Worm (Caenorhabditis elegans) whole organism, late embryonic: ENCODE measurements around the gene C25G4.3.
A peak's percentile ranks its signal among the peaks of the same experiment; 100 is the strongest.

ENCODE experiments used
- C08G9.2 ChIP-seq: sonication (generic microtip); optimal IDR thresholded peaks from 2 replicates; lab custom pipeline; 2016; ENCODE audit warnings: mild to moderate bottlenecking, missing genetic modification characterization, moderate library complexity, missing compliant biosample characterization
- C38D4.7 ChIP-seq: fragments of 200-800 bp; sonication (Bioruptor generic); optimal IDR thresholded peaks from 2 replicates; lab custom pipeline; 2018; ENCODE audit warnings: mild to moderate bottlenecking, missing genetic modification characterization, moderate library complexity, missing compliant biosample characterization
- K02D7.2 ChIP-seq: sonication (generic microtip); optimal IDR thresholded peaks from 2 replicates; lab custom pipeline; 2017; ENCODE audit warnings: mild to moderate bottlenecking, missing genetic modification characterization, missing compliant biosample characterization
- K09A11.1 ChIP-seq: sonication (generic microtip); optimal IDR thresholded peaks from 2 replicates; lab custom pipeline; 2017; ENCODE audit warnings: antibody characterized with exemption, mild to moderate bottlenecking, missing genetic modification characterization, missing compliant biosample characterization; ENCODE audit not compliant: insufficient read depth
- Y22D7AL.16 ChIP-seq: sonication (generic microtip); optimal IDR thresholded peaks from 2 replicates; lab custom pipeline; 2016; ENCODE audit warnings: missing genetic modification characterization, missing compliant biosample characterization
- ceh-14 ChIP-seq: sonication (generic microtip); optimal IDR thresholded peaks from 2 replicates; lab custom pipeline; 2016; ENCODE audit warnings: missing genotype, missing genetic modification characterization, missing compliant biosample characterization
- ceh-24 ChIP-seq: sonication (generic microtip); optimal IDR thresholded peaks from 2 replicates; lab custom pipeline; 2016; ENCODE audit warnings: mild to moderate bottlenecking, missing genetic modification characterization, missing compliant biosample characterization
- ceh-30 ChIP-seq: fragments of 150-350 bp; optimal IDR thresholded peaks from 2 replicates; lab custom pipeline; 2014; ENCODE audit warnings: missing biosample characterization, missing genetic modification characterization
- ceh-31 ChIP-seq: sonication (generic microtip); optimal IDR thresholded peaks from 2 replicates; lab custom pipeline; 2016; ENCODE audit warnings: missing genetic modification characterization, missing compliant biosample characterization
- ceh-45 ChIP-seq: fragments of 200-800 bp; sonication (Bioruptor generic); IDR thresholded peaks from 2 replicates; pipeline ENCODE4 v1.3.6; 2022; ENCODE audit warnings: missing genetic modification reagents, missing genetic modification characterization, missing compliant biosample characterization
- ceh-48 ChIP-seq: sonication (generic microtip); optimal IDR thresholded peaks from 2 replicates; lab custom pipeline; 2016; ENCODE audit warnings: missing genetic modification characterization, inconsistent platforms, missing compliant biosample characterization
- ceh-9 ChIP-seq: sonication (generic microtip); optimal IDR thresholded peaks from 2 replicates; lab custom pipeline; 2016; ENCODE audit warnings: mild to moderate bottlenecking, missing genetic modification characterization, inconsistent platforms, missing compliant biosample characterization
- che-1 ChIP-seq: sonication (generic microtip); optimal IDR thresholded peaks from 2 replicates; lab custom pipeline; 2016; ENCODE audit warnings: mild to moderate bottlenecking, missing genetic modification characterization, missing compliant biosample characterization
- dmd-4 ChIP-seq: sonication (generic microtip); optimal IDR thresholded peaks from 2 replicates; lab custom pipeline; 2016; ENCODE audit warnings: borderline replicate concordance, missing genetic modification characterization, missing compliant biosample characterization
- elt-4 ChIP-seq: sonication (generic microtip); optimal IDR thresholded peaks from 2 replicates; lab custom pipeline; 2016; ENCODE audit warnings: missing genetic modification characterization, missing compliant biosample characterization
- ets-4 ChIP-seq: sonication (generic microtip); optimal IDR thresholded peaks from 2 replicates; lab custom pipeline; 2016; ENCODE audit warnings: missing genetic modification characterization, missing compliant biosample characterization
- fkh-10 ChIP-seq: fragments of 150-350 bp; optimal IDR thresholded peaks from 2 replicates; lab custom pipeline; 2014; ENCODE audit warnings: missing biosample characterization, missing genetic modification reagents, missing genetic modification characterization
- fkh-6 ChIP-seq: sonication (generic microtip); optimal IDR thresholded peaks from 2 replicates; lab custom pipeline; 2016; ENCODE audit warnings: missing genetic modification characterization, missing compliant biosample characterization
- hlh-30 ChIP-seq: sonication (generic microtip); optimal IDR thresholded peaks from 2 replicates; lab custom pipeline; 2017; ENCODE audit warnings: antibody characterized with exemption, missing genetic modification characterization, missing compliant biosample characterization; ENCODE audit not compliant: insufficient read depth
- hlh-6 ChIP-seq: sonication (generic microtip); optimal IDR thresholded peaks from 2 replicates; lab custom pipeline; 2016; ENCODE audit warnings: missing genotype, missing genetic modification characterization, missing compliant biosample characterization
- hlh-8 ChIP-seq: sonication (generic microtip); optimal IDR thresholded peaks from 2 replicates; lab custom pipeline; 2016; ENCODE audit warnings: missing genotype, missing genetic modification characterization, missing compliant biosample characterization
- lim-6 ChIP-seq: sonication (generic microtip); optimal IDR thresholded peaks from 2 replicates; lab custom pipeline; 2016; ENCODE audit warnings: missing genetic modification characterization, missing compliant biosample characterization
- lin-11 ChIP-seq: fragments of 200-800 bp; sonication (Bioruptor generic); optimal IDR thresholded peaks from 2 replicates; lab custom pipeline; 2018; ENCODE audit warnings: mild to moderate bottlenecking, missing genetic modification characterization, missing compliant biosample characterization
- madf-2 ChIP-seq: sonication (generic microtip); optimal IDR thresholded peaks from 2 replicates; lab custom pipeline; 2017; ENCODE audit warnings: missing genetic modification characterization, missing compliant biosample characterization
- mec-3 ChIP-seq: sonication (generic microtip); optimal IDR thresholded peaks from 2 replicates; lab custom pipeline; 2016; ENCODE audit warnings: borderline replicate concordance, missing genetic modification characterization, missing compliant biosample characterization
- nfya-1 ChIP-seq: sonication (generic microtip); optimal IDR thresholded peaks from 2 replicates; lab custom pipeline; 2017; ENCODE audit warnings: missing genetic modification characterization, mild to moderate bottlenecking, missing compliant biosample characterization, antibody characterized with exemption, moderate library complexity
- nhr-11 ChIP-seq: fragments of 150-350 bp; optimal IDR thresholded peaks from 2 replicates; lab custom pipeline; 2014; ENCODE audit warnings: missing biosample characterization, missing genetic modification characterization
- nhr-232 ChIP-seq: sonication (generic microtip); optimal IDR thresholded peaks from 2 replicates; lab custom pipeline; 2016; ENCODE audit warnings: missing genetic modification characterization, missing compliant biosample characterization
- odd-2 ChIP-seq: sonication (generic microtip); optimal IDR thresholded peaks from 2 replicates; lab custom pipeline; 2017; ENCODE audit warnings: antibody characterized with exemption, mild to moderate bottlenecking, missing genetic modification characterization, missing compliant biosample characterization
- pat-9 ChIP-seq: fragments of 200-800 bp; sonication (Bioruptor generic); optimal IDR thresholded peaks from 2 replicates; lab custom pipeline; 2018; ENCODE audit warnings: mild to moderate bottlenecking, missing genetic modification characterization, moderate library complexity, missing compliant biosample characterization
- pha-2 ChIP-seq: sonication (generic microtip); optimal IDR thresholded peaks from 2 replicates; lab custom pipeline; 2017; ENCODE audit warnings: mild to moderate bottlenecking, missing genetic modification characterization, missing compliant biosample characterization
- ref-2 ChIP-seq: sonication (generic microtip); optimal IDR thresholded peaks from 2 replicates; lab custom pipeline; 2016; ENCODE audit warnings: missing genetic modification characterization, missing compliant biosample characterization
- sdc-2 ChIP-seq: sonication (generic microtip); optimal IDR thresholded peaks from 2 replicates; lab custom pipeline; 2016; ENCODE audit warnings: missing genotype, missing genetic modification characterization, missing compliant biosample characterization
- sox-4 ChIP-seq: sonication (generic microtip); optimal IDR thresholded peaks from 2 replicates; lab custom pipeline; 2017; ENCODE audit warnings: mild to moderate bottlenecking, missing genetic modification characterization, inconsistent platforms, missing compliant biosample characterization
- ttx-3 ChIP-seq: sonication (generic microtip); optimal IDR thresholded peaks from 2 replicates; lab custom pipeline; 2016; ENCODE audit warnings: missing genetic modification reagents, missing genetic modification characterization, missing compliant biosample characterization
- unc-3 ChIP-seq, 2 experiments: fragments of 200-800 bp in 1 of 2; sonication (Bioruptor generic) in 1 of 2; sonication (generic microtip) in 1 of 2; conservative IDR thresholded peaks in 1 of 2; optimal IDR thresholded peaks in 1 of 2; 2 replicates each; pipeline versions ENCODE4 v1.3.6 to Lab custom; 2016 to 2022; ENCODE audit warnings: missing compliant biosample characterization in 2 of 2, missing genetic modification characterization in 2 of 2, missing genetic modification reagents in 1 of 2
- unc-42 ChIP-seq: sonication (generic microtip); optimal IDR thresholded peaks from 2 replicates; lab custom pipeline; 2016; ENCODE audit warnings: missing genotype, missing genetic modification characterization, missing compliant biosample characterization
- unc-55 ChIP-seq: sonication (generic microtip); optimal IDR thresholded peaks from 2 replicates; lab custom pipeline; 2017; ENCODE audit warnings: missing biosample characterization, missing genetic modification reagents, missing genetic modification characterization

The C25G4.3 gene

ce11 chrIV:12451225-12451831, 5.6 kb upstream of the C25G4.3 start, which contains the start of gene dpy-26:
TSS of gene dpy-26 (minus strand) at chrIV:12451335.
- TF ChIP-seq C08G9.2 (no peak), nfya-1 (tag; lab: Kevin White, UChicago) (peak; percentile 27), fkh-10 (GFP tag; lab: Kevin White, UChicago) (no peak), sdc-2 (no peak), unc-42 (tag; lab: Kevin White, UChicago) (peak; percentile 55), hlh-6 (tag; lab: Kevin White, UChicago) (no peak)

- TF ChIP-seq pat-9 (tag; lab: Kevin White, UChicago): no peak
- no peak for TF ChIP-seq C38D4.7 (GFP tag; lab: Kevin White, UChicago)
- no peak for TF ChIP-seq sox-4 (tag; lab: Kevin White, UChicago)
- no peak for TF ChIP-seq lim-6 (tag; lab: Kevin White, UChicago)
- TF ChIP-seq odd-2: no peak
- TF ChIP-seq mec-3 (tag; lab: Kevin White, UChicago): no peak
- no peak for TF ChIP-seq K02D7.2
- TF ChIP-seq unc-55 (GFP tag; lab: Kevin White, UChicago): no peak
- TF ChIP-seq ceh-48 (tag; lab: Kevin White, UChicago): no peak
- no peak for TF ChIP-seq unc-3 (GFP tag; conservative IDR thresholded peaks at IDR 0.05; lab: Robert Waterston, UW)
- TF ChIP-seq unc-3 (tag; optimal IDR thresholded peaks at IDR 0.05; lab: Kevin White, UChicago): no peak
- no peak for TF ChIP-seq ref-2 (tag; lab: Kevin White, UChicago)
- TF ChIP-seq hlh-8 (tag; lab: Kevin White, UChicago): no peak
- TF ChIP-seq ceh-45 (GFP tag; lab: Robert Waterston, UW): no peak
- TF ChIP-seq fkh-6 (tag; lab: Kevin White, UChicago): no peak
- TF ChIP-seq che-1 (tag; lab: Kevin White, UChicago): no peak
- no peak for TF ChIP-seq ttx-3 (tag; lab: Kevin White, UChicago)
- TF ChIP-seq dmd-4: no peak
- no peak for TF ChIP-seq ceh-14
- TF ChIP-seq madf-2 (tag; lab: Kevin White, UChicago): no peak
- no peak for TF ChIP-seq fkh-10 (GFP tag; lab: Kevin White, UChicago)
Measured at ce11 chrIV:12443936-12444335, 1.7 kb downstream of the C25G4.3 start, which contains the start of gene C25G4.2. TSS of gene C25G4.2 (minus strand) at chrIV:12444035.

ce11 chrIV:12441715-12442114, 4.0 kb downstream of the C25G4.3 start, which contains the start of gene C25G4.17:
TSS of gene C25G4.17 (plus strand) at chrIV:12442015.
- TF ChIP-seq nhr-11 (tag; lab: Kevin White, UChicago): no peak
- TF ChIP-seq ceh-9: no peak
- no peak for TF ChIP-seq ceh-45 (GFP tag; lab: Robert Waterston, UW)
- TF ChIP-seq ceh-31 (tag; lab: Kevin White, UChicago): no peak
- TF ChIP-seq lin-11: no peak
- no peak for TF ChIP-seq ets-4

ce11 chrIV:12438359-12438758, 7.3 kb downstream of the C25G4.3 start, which contains the start of gene clec-185:
TSS of gene clec-185 (plus strand) at chrIV:12438659.
- TF ChIP-seq Y22D7AL.16 (tag; lab: Kevin White, UChicago) (no peak), pha-2 (tag; lab: Kevin White, UChicago) (no peak), K09A11.1 (tag; lab: Kevin White, UChicago) (no peak), hlh-30 (tag; lab: Kevin White, UChicago) (no peak), nhr-232 (no peak), elt-4 (tag; lab: Kevin White, UChicago) (no peak), ceh-30 (tag; lab: Kevin White, UChicago) (no peak), ceh-24 (tag; lab: Kevin White, UChicago) (no peak)
